Worm (Caenorhabditis elegans): Measurements from ENCODE around the gene mog-3.

ce11 chrIII:5277740-5278139 lies 30.7 kb upstream of the mog-3 start, which contains the start of gene clk-1:
- TF ChIP-seq blmp-1 (tag; optimal IDR thresholded peaks at IDR 0.05) (no peak), lin-39 (tag; optimal IDR thresholded peaks at IDR 0.05) (no peak), nhr-11 (tag; optimal IDR thresholded peaks at IDR 0.05) (no peak), sup-37 (GFP tag; optimal IDR thresholded peaks at IDR 0.05) (no peak), nhr-237 (tag; optimal IDR thresholded peaks at IDR 0.05) (no peak), snpc-4 (tag; optimal IDR thresholded peaks at IDR 0.05) (no peak), nhr-12 (tag; optimal IDR thresholded peaks at IDR 0.05) (no peak)
